Fruit fly (Drosophila melanogaster) whole organism, embryonic: ENCODE data around the gene crc.

ENCODE experiments used
- Bgb ChIP-seq: fragments of 200-800 bp; sonication (Bioruptor generic); IDR thresholded peaks from 2 replicates; pipeline ENCODE4 v1.3.6; 2022; ENCODE audit warnings: missing biosample characterization, missing genetic modification characterization; ENCODE audit not compliant: partially characterized antibody
- C15 ChIP-seq: fragments of 200-800 bp; sonication (Bioruptor generic); IDR thresholded peaks from 3 replicates; pipeline ENCODE4 v1.3.6; 2022; ENCODE audit warnings: missing biosample characterization, missing genetic modification characterization
- CG11560 ChIP-seq: fragments of 200-800 bp; sonication (Bioruptor generic); IDR thresholded peaks from 3 replicates; pipeline ENCODE4 v1.3.6; 2022; ENCODE audit warnings: missing biosample characterization, missing genetic modification characterization
- CG13296 ChIP-seq: fragments of 200-800 bp; sonication (Bioruptor generic); optimal IDR thresholded peaks from 3 replicates; lab custom pipeline; 2018; ENCODE audit warnings: missing biosample characterization, mild to moderate bottlenecking, missing genetic modification characterization
- CG15073 ChIP-seq: fragments of 200-800 bp; sonication (Bioruptor generic); optimal IDR thresholded peaks from 2 replicates; lab custom pipeline; 2016; ENCODE audit warnings: missing biosample characterization, missing genetic modification characterization
- CG1603 ChIP-seq: fragments of 200-800 bp; sonication (Bioruptor generic); optimal IDR thresholded peaks from 2 replicates; lab custom pipeline; 2019; ENCODE audit warnings: missing biosample characterization, mild to moderate bottlenecking, missing genetic modification characterization, moderate library complexity
- CG16863 ChIP-seq: fragments of 200-800 bp; sonication (Bioruptor generic); optimal IDR thresholded peaks from 3 replicates; lab custom pipeline; 2016; ENCODE audit warnings: missing biosample characterization, missing genetic modification characterization
- CG2712 ChIP-seq: fragments of 200-800 bp; optimal IDR thresholded peaks from 3 replicates; lab custom pipeline; 2019; ENCODE audit warnings: missing biosample characterization, mild to moderate bottlenecking, missing genetic modification characterization, moderate library complexity
- CG32772 ChIP-seq: fragments of 200-800 bp; sonication (Bioruptor generic); IDR thresholded peaks from 2 replicates; pipeline ENCODE4 v1.3.6; 2022; ENCODE audit warnings: missing biosample characterization, missing genetic modification characterization
- CG4282 ChIP-seq: fragments of 200-800 bp; sonication (Bioruptor generic); optimal IDR thresholded peaks from 2 replicates; lab custom pipeline; 2016; ENCODE audit warnings: missing biosample characterization, missing genetic modification characterization
- CG4424 ChIP-seq: fragments of 200-800 bp; sonication (Bioruptor generic); optimal IDR thresholded peaks from 3 replicates; lab custom pipeline; 2016; ENCODE audit warnings: missing biosample characterization, missing genetic modification characterization
- CG5180 ChIP-seq: fragments of 200-800 bp; sonication (Bioruptor generic); optimal IDR thresholded peaks from 3 replicates; lab custom pipeline; 2017; ENCODE audit warnings: missing biosample characterization, missing genetic modification characterization, mild to moderate bottlenecking, moderate library complexity, missing genetic modification reagents
- CG6175 ChIP-seq: fragments of 200-800 bp; sonication (Bioruptor generic); IDR thresholded peaks from 3 replicates; pipeline ENCODE4 v1.3.6; 2022; ENCODE audit warnings: missing biosample characterization, missing genetic modification characterization
- CG6689 ChIP-seq: fragments of 200-800 bp; sonication (Bioruptor generic); IDR thresholded peaks from 2 replicates; pipeline ENCODE4 v1.3.6; 2022; ENCODE audit warnings: missing biosample characterization, missing genetic modification characterization
- CG6813 ChIP-seq: fragments of 200-800 bp; sonication (Bioruptor generic); optimal IDR thresholded peaks from 2 replicates; lab custom pipeline; 2017; ENCODE audit warnings: missing biosample characterization, missing genetic modification characterization, mild to moderate bottlenecking, moderate library complexity, missing genetic modification reagents
- CG7928 ChIP-seq: fragments of 200-800 bp; sonication (Bioruptor generic); optimal IDR thresholded peaks from 2 replicates; lab custom pipeline; 2017; ENCODE audit warnings: missing biosample characterization, mild to moderate bottlenecking, missing genetic modification characterization
- CG7963 ChIP-seq: fragments of 200-800 bp; sonication (Bioruptor generic); IDR thresholded peaks from 3 replicates; pipeline ENCODE4 v1.3.6; 2022; ENCODE audit warnings: missing biosample characterization, missing genetic modification characterization; ENCODE audit not compliant: partially characterized antibody
- CG7987 ChIP-seq: fragments of 200-800 bp; sonication (Bioruptor generic); optimal IDR thresholded peaks from 2 replicates; lab custom pipeline; 2018; ENCODE audit warnings: missing biosample characterization, mild to moderate bottlenecking, missing genetic modification characterization, moderate library complexity
- CG9797 ChIP-seq: fragments of 200-800 bp; sonication (Bioruptor generic); optimal IDR thresholded peaks from 3 replicates; lab custom pipeline; 2018; ENCODE audit warnings: missing biosample characterization, mild to moderate bottlenecking, missing genetic modification characterization
- CTCF ChIP-seq: fragments of 200-800 bp; sonication (Bioruptor generic); optimal IDR thresholded peaks from 2 replicates; lab custom pipeline; 2017; ENCODE audit warnings: missing biosample characterization, mild to moderate bottlenecking, missing genetic modification characterization, moderate library complexity
- D ChIP-seq, 2 experiments: fragments of 200-800 bp in 1 of 2; fragments of >200 bp in 1 of 2; sonication (Bioruptor generic) in 1 of 2; optimal IDR thresholded peaks; 2 replicates in 1 of 2; 3 replicates in 1 of 2; lab custom pipeline; 2017; ENCODE audit warnings: mild to moderate bottlenecking in 1 of 2, missing biosample characterization in 1 of 2, missing genetic modification characterization in 1 of 2, missing genetic modification reagents in 1 of 2
- Deaf1 ChIP-seq: fragments of 200-800 bp; optimal IDR thresholded peaks from 3 replicates; lab custom pipeline; 2019; ENCODE audit warnings: missing biosample characterization, mild to moderate bottlenecking, missing genetic modification characterization, moderate library complexity
- Dll ChIP-seq: fragments of 200-800 bp; sonication (Bioruptor generic); IDR thresholded peaks from 4 replicates; pipeline ENCODE4 v1.3.6; 2022; ENCODE audit warnings: missing biosample characterization, missing genetic modification characterization; ENCODE audit not compliant: partially characterized antibody
- Fer1 ChIP-seq: fragments of 200-800 bp; sonication (Bioruptor generic); optimal IDR thresholded peaks from 2 replicates; lab custom pipeline; 2017; ENCODE audit warnings: missing biosample characterization, mild to moderate bottlenecking, missing genetic modification characterization
- GATAe ChIP-seq: fragments of 200-800 bp; sonication (Bioruptor generic); conservative IDR thresholded peaks from 2 replicates; pipeline ENCODE4 v1.3.6; 2022; ENCODE audit warnings: missing biosample characterization, missing genetic modification characterization
- Hey ChIP-seq: fragments of 200-800 bp; sonication (Bioruptor generic); optimal IDR thresholded peaks from 3 replicates; lab custom pipeline; 2018; ENCODE audit warnings: missing biosample characterization, mild to moderate bottlenecking, missing genetic modification characterization
- HmgZ ChIP-seq: fragments of 200-800 bp; sonication (Bioruptor generic); optimal IDR thresholded peaks from 2 replicates; lab custom pipeline; 2018; ENCODE audit warnings: missing biosample characterization, mild to moderate bottlenecking, missing genetic modification characterization
- Hmx ChIP-seq: fragments of 200-800 bp; sonication (Bioruptor generic); optimal IDR thresholded peaks from 2 replicates; lab custom pipeline; 2016; ENCODE audit warnings: missing biosample characterization, missing genetic modification characterization
- Kr ChIP-seq: fragments of 200-800 bp; sonication (Bioruptor generic); optimal IDR thresholded peaks from 2 replicates; lab custom pipeline; 2017; ENCODE audit warnings: missing biosample characterization, mild to moderate bottlenecking, missing genetic modification characterization
- Lhr ChIP-seq: fragments of 200-800 bp; sonication (Bioruptor generic); optimal IDR thresholded peaks from 3 replicates; lab custom pipeline; 2017; ENCODE audit warnings: mild to moderate bottlenecking, missing biosample characterization, missing genetic modification reagents, missing genetic modification characterization
- Meics ChIP-seq: fragments of 200-800 bp; sonication (Bioruptor generic); optimal IDR thresholded peaks from 2 replicates; lab custom pipeline; 2017; ENCODE audit warnings: missing biosample characterization, mild to moderate bottlenecking, missing genetic modification characterization
- Mrtf ChIP-seq: fragments of 200-800 bp; sonication (Bioruptor generic); IDR thresholded peaks from 3 replicates; pipeline ENCODE4 v1.3.6; 2022; ENCODE audit warnings: missing biosample characterization, missing genetic modification characterization
- NC2β ChIP-seq: fragments of 200-800 bp; sonication (Bioruptor generic); optimal IDR thresholded peaks from 2 replicates; lab custom pipeline; 2016; ENCODE audit warnings: missing biosample characterization, missing genetic modification characterization
- Spps ChIP-seq: fragments of 200-800 bp; sonication (Bioruptor generic); optimal IDR thresholded peaks from 2 replicates; lab custom pipeline; 2018; ENCODE audit warnings: missing biosample characterization, mild to moderate bottlenecking, missing genetic modification characterization
- chn ChIP-seq: fragments of 200-800 bp; sonication (Bioruptor generic); optimal IDR thresholded peaks from 2 replicates; lab custom pipeline; 2016; ENCODE audit warnings: missing biosample characterization, missing genetic modification characterization
- ci ChIP-seq: fragments of 200-800 bp; sonication (Bioruptor generic); IDR thresholded peaks from 3 replicates; pipeline ENCODE4 v1.3.6; 2022; ENCODE audit warnings: missing biosample characterization, missing genetic modification characterization
- exex ChIP-seq: fragments of 200-800 bp; sonication (Bioruptor generic); optimal IDR thresholded peaks from 4 replicates; lab custom pipeline; 2018; ENCODE audit warnings: missing biosample characterization, mild to moderate bottlenecking, missing genetic modification characterization, moderate library complexity
- jing ChIP-seq: fragments of 200-800 bp; sonication (Bioruptor generic); optimal IDR thresholded peaks from 2 replicates; lab custom pipeline; 2018; ENCODE audit warnings: missing biosample characterization, mild to moderate bottlenecking, missing genetic modification characterization
- lov ChIP-seq, 2 experiments: fragments of 200-800 bp in 1 of 2; fragments of >200 bp in 1 of 2; sonication (Bioruptor generic) in 1 of 2; IDR thresholded peaks in 1 of 2; optimal IDR thresholded peaks in 1 of 2; 2 replicates in 1 of 2; 3 replicates in 1 of 2; pipeline versions ENCODE4 v1.3.6 to Lab custom; 2017 to 2022; ENCODE audit warnings: missing biosample characterization in 1 of 2, missing genetic modification characterization in 1 of 2
- mirr ChIP-seq: fragments of 200-800 bp; sonication (Bioruptor generic); optimal IDR thresholded peaks from 3 replicates; lab custom pipeline; 2018; ENCODE audit warnings: missing biosample characterization, mild to moderate bottlenecking, missing genetic modification characterization
- nerfin-1 ChIP-seq: fragments of 200-800 bp; sonication (Bioruptor generic); optimal IDR thresholded peaks from 3 replicates; lab custom pipeline; 2019; ENCODE audit warnings: missing biosample characterization, mild to moderate bottlenecking, missing genetic modification characterization, moderate library complexity
- oc ChIP-seq: fragments of 200-800 bp; sonication (Bioruptor generic); optimal IDR thresholded peaks from 2 replicates; lab custom pipeline; 2018; ENCODE audit warnings: missing biosample characterization, mild to moderate bottlenecking, missing genetic modification characterization, moderate library complexity
- pros ChIP-seq: fragments of 200-800 bp; sonication (Bioruptor generic); optimal IDR thresholded peaks from 3 replicates; lab custom pipeline; 2019; ENCODE audit warnings: missing biosample characterization, mild to moderate bottlenecking, missing genetic modification characterization, moderate library complexity
- seq ChIP-seq: fragments of 200-800 bp; sonication (Bioruptor generic); IDR thresholded peaks from 2 replicates; pipeline ENCODE4 v1.3.6; 2022; ENCODE audit warnings: missing biosample characterization, missing genetic modification characterization
- slou ChIP-seq: fragments of 200-800 bp; sonication (Bioruptor generic); optimal IDR thresholded peaks from 3 replicates; lab custom pipeline; 2016; ENCODE audit warnings: missing biosample characterization, missing genetic modification characterization
- stc ChIP-seq: fragments of 200-800 bp; sonication (Bioruptor generic); IDR thresholded peaks from 2 replicates; pipeline ENCODE4 v1.3.6; 2022; ENCODE audit warnings: missing biosample characterization, missing genetic modification characterization
- tin ChIP-seq: fragments of 200-800 bp; sonication (Bioruptor generic); optimal IDR thresholded peaks from 3 replicates; lab custom pipeline; 2016; ENCODE audit warnings: missing biosample characterization, missing genetic modification characterization
- vfl ChIP-seq: fragments of 200-800 bp; sonication (Bioruptor generic); optimal IDR thresholded peaks from 2 replicates; lab custom pipeline; 2016; ENCODE audit warnings: missing biosample characterization, missing genetic modification characterization
- z ChIP-seq: fragments of 200-800 bp; sonication (Bioruptor generic); IDR thresholded peaks from 3 replicates; pipeline ENCODE4 v1.3.6; 2022; ENCODE audit warnings: missing biosample characterization, missing genetic modification characterization
- zfh1 ChIP-seq: fragments of 200-800 bp; sonication (Bioruptor generic); IDR thresholded peaks from 3 replicates; pipeline ENCODE4 v1.3.6; 2022; ENCODE audit warnings: missing biosample characterization, missing genetic modification characterization
- zfh2 ChIP-seq: fragments of 200-800 bp; sonication (Bioruptor generic); optimal IDR thresholded peaks from 2 replicates; lab custom pipeline; 2016; ENCODE audit warnings: missing biosample characterization, missing genetic modification characterization

The crc gene

DNA sequence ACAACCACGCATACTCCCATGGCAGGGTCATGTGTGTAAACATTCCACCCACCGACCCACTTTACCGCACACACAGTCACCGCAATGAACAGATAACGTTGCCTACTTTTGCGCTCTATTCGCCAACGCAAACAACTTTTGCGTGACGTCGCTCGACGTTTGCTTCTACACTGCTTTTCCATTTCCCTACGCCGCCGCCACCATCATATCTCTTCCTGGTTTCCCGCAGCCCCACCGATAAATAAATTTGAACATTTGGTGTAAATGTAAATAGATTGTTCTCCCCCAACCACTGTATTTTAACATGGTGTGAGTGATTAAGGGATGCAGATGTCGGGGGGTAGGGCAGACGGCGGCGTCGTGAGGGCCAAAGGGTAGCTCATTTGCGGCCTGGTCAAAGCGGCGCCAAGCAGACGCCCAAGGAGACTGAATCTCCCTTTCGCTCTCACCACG lies 13.8 kb downstream of the crc start (continued):
- TF ChIP-seq chn (GFP tag; lab: Kevin White, UChicago) (peak; percentile 30), Spps (tag; lab: Kevin White, UChicago) (no peak), CG6689 (GFP tag; lab: Robert Waterston, UW) (no peak), CG4282 (no peak), jing (GFP tag; lab: Kevin White, UChicago) (no peak), zfh2 (GFP tag; lab: Kevin White, UChicago) (no peak), stc (0 out of 2 replicates have a peak, but pooled peaks have one; percentile 45), Fer1 (GFP tag; lab: Kevin White, UChicago) (peak; percentile 53), nerfin-1 (tag; lab: Kevin White, UChicago) (peak; percentile 10), Dll (GFP tag; lab: Robert Waterston, UW) (no peak), CG6175 (0 out of 3 replicates have a peak, but pooled peaks have one; percentile 32), Bgb (GFP tag; lab: Robert Waterston, UW) (peak; percentile 24; the same call in 1 of the 2 replicates), NC2β (no peak), D (optimal IDR thresholded peaks at IDR 0.05; lab: Kevin White, UChicago) (no peak), D (GFP tag; optimal IDR thresholded peaks at IDR 0.05; lab: Kevin White, UChicago) (no peak), CG16863 (GFP tag; lab: Kevin White, UChicago) (no peak), CG15073 (GFP tag; lab: Kevin White, UChicago) (no peak), oc (tag; lab: Kevin White, UChicago) (no peak), Lhr (GFP tag; lab: Kevin White, UChicago) (no peak), zfh1 (GFP tag; lab: Robert Waterston, UW) (no peak), CG7987 (GFP tag; lab: Kevin White, UChicago) (peak; percentile 28), CG2712 (tag; lab: Kevin White, UChicago) (peak; percentile 10), Kr (GFP tag; lab: Kevin White, UChicago) (peak; percentile 7), mirr (peak; percentile 51), CG1603 (tag; lab: Kevin White, UChicago) (peak; percentile 24), CG11560 (no peak), seq (no peak; the same call in 1 of the 2 replicates), CTCF (GFP tag; lab: Kevin White, UChicago) (peak; percentile 10), C15 (GFP tag; lab: Robert Waterston, UW) (no peak), exex (tag; lab: Kevin White, UChicago) (peak; percentile 23), vfl (no peak), CG5180 (GFP tag; lab: Kevin White, UChicago) (no peak), HmgZ (peak; percentile 13), CG7963 (no peak)

DNA sequence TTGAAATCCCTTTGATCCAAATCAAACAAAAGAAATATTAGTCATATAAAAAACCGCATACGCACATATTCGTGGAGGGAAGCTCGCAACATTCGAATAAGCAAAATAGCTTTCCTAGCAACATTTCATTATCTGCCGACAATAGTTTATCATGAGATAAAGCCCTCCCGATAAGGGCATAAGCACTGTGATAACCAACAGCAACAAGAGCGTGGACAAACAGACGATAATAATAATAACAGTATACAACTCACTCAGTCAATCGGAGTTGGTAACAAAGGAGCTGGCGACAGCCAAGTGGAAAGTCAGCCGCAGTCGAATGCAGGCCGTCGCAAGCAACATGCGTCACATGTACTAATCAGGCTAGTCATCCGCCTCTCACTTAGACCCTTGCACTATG lies 18.7 kb downstream of the crc start:
- TF ChIP-seq lov (optimal IDR thresholded peaks at IDR 0.05; lab: Kevin White, UChicago) (no peak), lov (GFP tag; IDR thresholded peaks at IDR 0.05; lab: Robert Waterston, UW) (no peak), CG9797 (GFP tag; lab: Kevin White, UChicago) (no peak), oc (tag; lab: Kevin White, UChicago) (peak; percentile 21), CG4424 (GFP tag; lab: Kevin White, UChicago) (no peak), Deaf1 (no peak), ci (GFP tag; lab: Robert Waterston, UW) (peak; percentile 43; the same call in 1 of the 3 replicates), CG32772 (no peak), CG6813 (no peak), tin (GFP tag; lab: Kevin White, UChicago) (no peak), Hey (peak; percentile 9), GATAe (GFP tag; lab: Robert Waterston, UW) (peak; percentile 73), pros (GFP tag; lab: Kevin White, UChicago) (peak; percentile 46), jing (GFP tag; lab: Kevin White, UChicago) (no peak), Hmx (GFP tag; lab: Kevin White, UChicago) (no peak), Meics (GFP tag; lab: Kevin White, UChicago) (peak; percentile 3), z (GFP tag; lab: Robert Waterston, UW) (peak; percentile 66; the same call in 1 of the 3 replicates), slou (GFP tag; lab: Kevin White, UChicago) (no peak), exex (tag; lab: Kevin White, UChicago) (peak; percentile 23), CG7928 (no peak), Mrtf (no peak), CG13296 (GFP tag; lab: Kevin White, UChicago) (no peak)
